Worm (Caenorhabditis elegans) whole organism, late embryonic: ENCODE results near the gene glb-28.

ENCODE experiments used
- ets-4 ChIP-seq: sonication (generic microtip); optimal IDR thresholded peaks from 2 replicates; lab custom pipeline; 2016; ENCODE audit warnings: missing genetic modification characterization, missing compliant biosample characterization
- fkh-10 ChIP-seq: fragments of 150-350 bp; optimal IDR thresholded peaks from 2 replicates; lab custom pipeline; 2014; ENCODE audit warnings: missing biosample characterization, missing genetic modification reagents, missing genetic modification characterization
- sox-2 ChIP-seq: fragments of 200-800 bp; sonication (Bioruptor generic); IDR thresholded peaks from 2 replicates; pipeline ENCODE4 v1.3.6; 2022; ENCODE audit warnings: missing genetic modification reagents, missing genetic modification characterization, missing compliant biosample characterization

DNA sequence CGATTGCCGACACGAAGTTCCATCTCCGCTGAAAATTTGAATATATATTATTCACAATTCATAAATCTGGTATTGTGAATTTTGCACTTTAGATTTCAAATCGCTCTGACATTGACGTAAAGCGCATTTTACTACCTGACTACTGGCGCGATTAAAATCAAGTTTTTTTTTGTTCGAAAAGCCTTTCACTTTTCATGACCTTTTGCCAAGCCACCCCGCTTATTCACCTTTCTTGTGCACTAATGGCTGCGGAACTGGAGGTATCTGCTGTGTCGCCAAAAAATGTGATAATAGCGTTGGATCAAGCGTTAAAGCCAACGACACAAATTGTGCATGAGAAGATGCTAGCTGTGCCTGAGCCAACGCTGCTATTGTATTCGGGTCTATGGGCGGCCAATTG lies 44.1 kb downstream of the glb-28 start:
- no peak for TF ChIP-seq fkh-10 (GFP tag; lab: Kevin White, UChicago)
- TF ChIP-seq ets-4 (tag; lab: Kevin White, UChicago) = no peak
- no peak for TF ChIP-seq sox-2 (GFP tag; lab: Robert Waterston, UW)
